Fruit fly (Drosophila melanogaster): ENCODE results near the gene Pgam5.
A peak's percentile ranks its signal among the peaks of the same experiment; 100 is the strongest.

Pgam5 gene

dm6 chrX:1899445-1900085, 26.2 kb upstream of the Pgam5 start (continued):
- no peak for TF ChIP-seq CG3065 (GFP tag; optimal IDR thresholded peaks at IDR 0.05)
- no peak for TF ChIP-seq Kr (GFP tag; optimal IDR thresholded peaks at IDR 0.05)
- no peak for TF ChIP-seq CG14050 (GFP tag; IDR thresholded peaks at IDR 0.05)
- TF ChIP-seq salm (tag; optimal IDR thresholded peaks at IDR 0.05) = no peak
- TF ChIP-seq pros (GFP tag; optimal IDR thresholded peaks at IDR 0.05) = peak; percentile 88
- TF ChIP-seq CG7745 (tag; optimal IDR thresholded peaks at IDR 0.05) = no peak
- TF ChIP-seq Blimp-1 (GFP tag; optimal IDR thresholded peaks at IDR 0.05) = peak; percentile 47
- no peak for TF ChIP-seq danr (GFP tag; IDR thresholded peaks at IDR 0.05)
- TF ChIP-seq trem (tag; optimal IDR thresholded peaks at IDR 0.05) = peak; percentile 13
- peak; percentile 59 for TF ChIP-seq ewg (GFP tag; optimal IDR thresholded peaks at IDR 0.05)
- no peak for TF ChIP-seq CG5180 (GFP tag; optimal IDR thresholded peaks at IDR 0.05)
- no peak for TF ChIP-seq CG10274 (GFP tag; optimal IDR thresholded peaks at IDR 0.05)
- TF ChIP-seq scrt (GFP tag; optimal IDR thresholded peaks at IDR 0.05) = peak; percentile 32
- TF ChIP-seq CG31441 (GFP tag; IDR thresholded peaks at IDR 0.05) = no peak
- no peak for TF ChIP-seq seq (GFP tag; IDR thresholded peaks at IDR 0.05)
- TF ChIP-seq Fer1 (GFP tag; optimal IDR thresholded peaks at IDR 0.05) = no peak
- TF ChIP-seq CG7372 (GFP tag; IDR thresholded peaks at IDR 0.05) = no peak
- no peak for TF ChIP-seq croc (GFP tag; conservative IDR thresholded peaks at IDR 0.05)
- TF ChIP-seq dpn (GFP tag; optimal IDR thresholded peaks at IDR 0.05) = no peak
- TF ChIP-seq Eip74EF (GFP tag; optimal IDR thresholded peaks at IDR 0.05) = no peak
- peak; percentile 81 for TF ChIP-seq CG12769 (tag; optimal IDR thresholded peaks at IDR 0.05)
- no peak for TF ChIP-seq chm (GFP tag; IDR thresholded peaks at IDR 0.05)
- TF ChIP-seq grau (tag; optimal IDR thresholded peaks at IDR 0.05) = no peak
- TF ChIP-seq klu (GFP tag; IDR thresholded peaks at IDR 0.05) = peak; percentile 46; the same call in 1 of the 2 replicates
- TF ChIP-seq unpg (GFP tag; optimal IDR thresholded peaks at IDR 0.05) = no peak
- no peak for TF ChIP-seq CG5953 (GFP tag; IDR thresholded peaks at IDR 0.05)
- no peak for TF ChIP-seq Ravus (GFP tag; IDR thresholded peaks at IDR 0.05)
- no peak for TF ChIP-seq CG2199 (GFP tag; IDR thresholded peaks at IDR 0.05)
- no peak for TF ChIP-seq CG12155 (GFP tag; optimal IDR thresholded peaks at IDR 0.05)
- TF ChIP-seq unc-4 (GFP tag; IDR thresholded peaks at IDR 0.05; ENCODE audit: partially characterized antibody) = peak; percentile 40; the same call in 1 of the 2 replicates
- no peak for TF ChIP-seq lilli (GFP tag; optimal IDR thresholded peaks at IDR 0.05)
- TF ChIP-seq zen2 (GFP tag; IDR thresholded peaks at IDR 0.05; ENCODE audit: partially characterized antibody) = no peak
- TF ChIP-seq CG11723 (GFP tag; optimal IDR thresholded peaks at IDR 0.05) = no peak
- no peak for TF ChIP-seq CG43689 (GFP tag; IDR thresholded peaks at IDR 0.05)
- no peak for TF ChIP-seq Rx (GFP tag; IDR thresholded peaks at IDR 0.05)
- no peak for TF ChIP-seq H2.0 (GFP tag; IDR thresholded peaks at IDR 0.05)
- no peak for TF ChIP-seq CG18262 (tag; optimal IDR thresholded peaks at IDR 0.05)
- no peak for TF ChIP-seq sug (tag; optimal IDR thresholded peaks at IDR 0.05)
- TF ChIP-seq CG13624 (GFP tag; optimal IDR thresholded peaks at IDR 0.05) = no peak
- TF ChIP-seq slou (GFP tag; optimal IDR thresholded peaks at IDR 0.05) = no peak
- no peak for TF ChIP-seq br (optimal IDR thresholded peaks at IDR 0.05)
- no peak for TF ChIP-seq NFAT (GFP tag; IDR thresholded peaks at IDR 0.05)
- no peak for TF ChIP-seq CG11398 (GFP tag; optimal IDR thresholded peaks at IDR 0.05)
- TF ChIP-seq CG30431 (GFP tag; optimal IDR thresholded peaks at IDR 0.05) = no peak
- no peak for TF ChIP-seq CG11247 (GFP tag; IDR thresholded peaks at IDR 0.05)
- TF ChIP-seq Hr51 (GFP tag; optimal IDR thresholded peaks at IDR 0.05) = no peak
- TF ChIP-seq Bteb2 (GFP tag; optimal IDR thresholded peaks at IDR 0.05) = no peak
- TF ChIP-seq HLH54F (GFP tag; optimal IDR thresholded peaks at IDR 0.05) = no peak
- TF ChIP-seq phol (tag; optimal IDR thresholded peaks at IDR 0.05) = no peak
- no peak for TF ChIP-seq CG6272 (GFP tag; IDR thresholded peaks at IDR 0.05)
- TF ChIP-seq CG7556 (GFP tag; optimal IDR thresholded peaks at IDR 0.05) = no peak

Measured in whole organism, embryonic.